Worm (Caenorhabditis elegans) whole organism, L4 larva: ENCODE measurements around the gene K06H7.8.

ENCODE experiments used
- T20F7.1 ChIP-seq: fragments of 200-800 bp; sonication (Bioruptor generic); optimal IDR thresholded peaks from 2 replicates; lab custom pipeline; 2018; ENCODE audit warnings: mild to moderate bottlenecking, missing genetic modification characterization, missing compliant biosample characterization
- T26A8.4 ChIP-seq: fragments of 200-800 bp; sonication (Bioruptor generic); IDR thresholded peaks from 2 replicates; pipeline ENCODE4 v1.3.6; 2022; ENCODE audit warnings: missing genetic modification characterization, missing compliant biosample characterization
- Y48G9A.11 ChIP-seq: fragments of 200-800 bp; sonication (Bioruptor generic); IDR thresholded peaks from 2 replicates; pipeline ENCODE4 v1.3.6; 2022; ENCODE audit warnings: missing genetic modification reagents, missing genetic modification characterization, missing compliant biosample characterization
- ZK337.2 ChIP-seq: fragments of 200-800 bp; sonication (Bioruptor generic); IDR thresholded peaks from 2 replicates; pipeline ENCODE4 v1.3.6; 2022; ENCODE audit warnings: missing genetic modification reagents, missing genetic modification characterization, missing compliant biosample characterization
- aly-2 ChIP-seq: sonication (generic microtip); optimal IDR thresholded peaks from 2 replicates; lab custom pipeline; 2018; ENCODE audit warnings: missing biosample characterization, missing genetic modification characterization
- ama-1 ChIP-seq: fragments of 150-350 bp; optimal IDR thresholded peaks from 2 replicates; lab custom pipeline; 2014; ENCODE audit warnings: inconsistent platforms, mixed read lengths
- arid-1 ChIP-seq: fragments of 200-800 bp; sonication (Bioruptor generic); conservative IDR thresholded peaks from 2 replicates; pipeline ENCODE4 v1.3.6; 2022; ENCODE audit warnings: missing genetic modification reagents, missing genetic modification characterization, missing compliant biosample characterization
- ceh-20 ChIP-seq: fragments of 200-800 bp; sonication (Bioruptor generic); IDR thresholded peaks from 2 replicates; pipeline ENCODE4 v1.3.6; 2022; ENCODE audit warnings: missing genetic modification reagents, missing genetic modification characterization, missing compliant biosample characterization
- ceh-62 ChIP-seq: sonication (generic microtip); optimal IDR thresholded peaks from 2 replicates; lab custom pipeline; 2017; ENCODE audit warnings: missing biosample characterization, missing genetic modification characterization
- ceh-82 ChIP-seq: sonication (generic microtip); optimal IDR thresholded peaks from 2 replicates; lab custom pipeline; 2017; ENCODE audit warnings: missing biosample characterization, missing genetic modification characterization
- ces-1 ChIP-seq: fragments of 150-350 bp; sonication (generic microtip); optimal IDR thresholded peaks from 4 replicates; lab custom pipeline; 2014; ENCODE audit warnings: missing biosample characterization, missing genetic modification reagents, missing genetic modification characterization
- ctbp-1 ChIP-seq: fragments of 200-800 bp; sonication (Bioruptor generic); IDR thresholded peaks from 2 replicates; pipeline ENCODE4 v1.3.6; 2022; ENCODE audit warnings: missing genetic modification reagents, missing genetic modification characterization, missing compliant biosample characterization
- daf-16 ChIP-seq, 3 experiments: sonication (generic microtip); optimal IDR thresholded peaks; 2 replicates each; lab custom pipeline; 2016 to 2017; ENCODE audit warnings: missing genetic modification characterization in 3 of 3, missing genetic modification reagents in 3 of 3, mild to moderate bottlenecking in 2 of 3, missing compliant biosample characterization in 2 of 3, missing biosample characterization in 1 of 3, moderate library complexity in 1 of 3
- daf-8 ChIP-seq: fragments of 200-800 bp; sonication (Bioruptor generic); IDR thresholded peaks from 2 replicates; pipeline ENCODE4 v1.3.6; 2022; ENCODE audit warnings: missing genetic modification characterization, missing compliant biosample characterization
- dmd-6 ChIP-seq: fragments of 200-800 bp; sonication (Bioruptor generic); IDR thresholded peaks from 2 replicates; pipeline ENCODE4 v1.3.6; 2022; ENCODE audit warnings: missing genetic modification reagents, missing genetic modification characterization, missing compliant biosample characterization
- dmd-9 ChIP-seq: fragments of 200-800 bp; sonication (Bioruptor generic); IDR thresholded peaks from 2 replicates; pipeline ENCODE4 v1.3.6; 2022; ENCODE audit warnings: missing genetic modification reagents, missing genetic modification characterization, missing compliant biosample characterization
- duxl-1 ChIP-seq: sonication (generic microtip); optimal IDR thresholded peaks from 2 replicates; lab custom pipeline; 2016; ENCODE audit warnings: mild to moderate bottlenecking, missing genetic modification characterization, moderate library complexity, missing compliant biosample characterization; ENCODE audit not compliant: poor library complexity
- hif-1 ChIP-seq, 2 experiments: sonication (generic microtip); optimal IDR thresholded peaks; 2 replicates each; lab custom pipeline; 2016 to 2017; ENCODE audit warnings: missing compliant biosample characterization in 2 of 2, missing genetic modification characterization in 2 of 2, missing genetic modification reagents in 2 of 2, missing genotype in 2 of 2, mild to moderate bottlenecking in 1 of 2
- hlh-11 ChIP-seq: fragments of 200-800 bp; sonication (Bioruptor generic); optimal IDR thresholded peaks from 2 replicates; lab custom pipeline; 2018; ENCODE audit warnings: mild to moderate bottlenecking, missing genetic modification characterization, missing compliant biosample characterization
- hlh-30 ChIP-seq: sonication (generic microtip); optimal IDR thresholded peaks from 2 replicates; lab custom pipeline; 2017; ENCODE audit warnings: antibody characterized with exemption, mild to moderate bottlenecking, missing genetic modification characterization, missing compliant biosample characterization; ENCODE audit not compliant: insufficient read depth
- jun-1 ChIP-seq: fragments of 150-350 bp; optimal IDR thresholded peaks from 2 replicates; lab custom pipeline; 2014; ENCODE audit warnings: missing biosample characterization, missing genetic modification reagents, missing genetic modification characterization
- lim-7 ChIP-seq: fragments of 200-800 bp; sonication (Bioruptor generic); IDR thresholded peaks from 2 replicates; pipeline ENCODE4 v1.3.6; 2022; ENCODE audit warnings: missing genetic modification characterization, missing compliant biosample characterization
- lin-39 ChIP-seq: fragments of 150-350 bp; optimal IDR thresholded peaks from 2 replicates; lab custom pipeline; 2014; ENCODE audit warnings: missing biosample characterization, missing genetic modification reagents, missing genetic modification characterization
- lir-3 ChIP-seq: sonication (generic microtip); optimal IDR thresholded peaks from 2 replicates; lab custom pipeline; 2016; ENCODE audit warnings: mild to moderate bottlenecking, missing genetic modification characterization, missing compliant biosample characterization
- madf-5 ChIP-seq, 2 experiments: fragments of 200-800 bp; sonication (Bioruptor generic); IDR thresholded peaks; 2 replicates each; pipeline ENCODE4 v1.3.6; 2022; ENCODE audit warnings: missing compliant biosample characterization in 2 of 2, missing genetic modification characterization in 2 of 2
- mdl-1 ChIP-seq, 2 experiments: fragments of 150-350 bp in 1 of 2; sonication (generic microtip) in 1 of 2; optimal IDR thresholded peaks; 2 replicates each; lab custom pipeline; 2014 to 2017; ENCODE audit warnings: missing biosample characterization in 2 of 2, missing genetic modification characterization in 2 of 2
- mep-1 ChIP-seq: fragments of 150-350 bp; sonication (generic microtip); optimal IDR thresholded peaks from 3 replicates; lab custom pipeline; 2014; ENCODE audit warnings: missing biosample characterization, missing genetic modification characterization
- mes-2 ChIP-seq: sonication (generic microtip); optimal IDR thresholded peaks from 2 replicates; lab custom pipeline; 2016; ENCODE audit warnings: missing genotype, mild to moderate bottlenecking, missing genetic modification characterization, missing compliant biosample characterization; ENCODE audit not compliant: poor library complexity, severe bottlenecking
- nhr-10 ChIP-seq: fragments of 150-350 bp; optimal IDR thresholded peaks from 2 replicates; lab custom pipeline; 2014; ENCODE audit warnings: missing biosample characterization, missing genetic modification characterization
- nhr-237 ChIP-seq: sonication (generic microtip); optimal IDR thresholded peaks from 2 replicates; lab custom pipeline; 2017; ENCODE audit warnings: missing biosample characterization, missing genetic modification characterization
- nhr-25 ChIP-seq: sonication (generic microtip); optimal IDR thresholded peaks from 2 replicates; lab custom pipeline; 2017; ENCODE audit warnings: missing genetic modification characterization, mild to moderate bottlenecking, missing compliant biosample characterization, antibody characterized with exemption, moderate library complexity, borderline replicate concordance; ENCODE audit not compliant: insufficient read depth
- nhr-28 ChIP-seq: fragments of 150-350 bp; optimal IDR thresholded peaks from 2 replicates; lab custom pipeline; 2014; ENCODE audit warnings: missing biosample characterization, missing genetic modification characterization
- pha-4 ChIP-seq, 2 experiments: fragments of 150-350 bp in 1 of 2; fragments of 200-800 bp in 1 of 2; sonication (Bioruptor generic) in 1 of 2; IDR thresholded peaks in 1 of 2; optimal IDR thresholded peaks in 1 of 2; 2 replicates each; pipeline versions ENCODE4 v1.3.6 to Lab custom; 2014 to 2022; ENCODE audit warnings: missing genetic modification characterization in 2 of 2, missing genetic modification reagents in 2 of 2, missing biosample characterization in 1 of 2, missing compliant biosample characterization in 1 of 2
- php-3 ChIP-seq: fragments of 200-800 bp; sonication (Bioruptor generic); IDR thresholded peaks from 2 replicates; pipeline ENCODE4 v1.3.6; 2022; ENCODE audit warnings: missing genetic modification reagents, missing genetic modification characterization, missing compliant biosample characterization
- rbr-2 ChIP-seq: sonication (generic microtip); optimal IDR thresholded peaks from 2 replicates; lab custom pipeline; 2016; ENCODE audit warnings: missing genotype, missing genetic modification characterization, missing compliant biosample characterization
- saeg-2 ChIP-seq: fragments of 200-800 bp; sonication (Bioruptor generic); IDR thresholded peaks from 2 replicates; pipeline ENCODE4 v1.3.6; 2022; ENCODE audit warnings: missing genetic modification reagents, missing genetic modification characterization, missing compliant biosample characterization
- skn-1 ChIP-seq: fragments of 150-350 bp; optimal IDR thresholded peaks from 2 replicates; lab custom pipeline; 2014; ENCODE audit warnings: missing biosample characterization, missing genetic modification characterization
- snpc-1.2 ChIP-seq: fragments of 200-800 bp; sonication (Bioruptor generic); IDR thresholded peaks from 2 replicates; pipeline ENCODE4 v1.3.6; 2022; ENCODE audit warnings: missing genetic modification reagents, missing genetic modification characterization, missing compliant biosample characterization
- snpc-4 ChIP-seq: fragments of 150-350 bp; optimal IDR thresholded peaks from 2 replicates; lab custom pipeline; 2014; ENCODE audit warnings: missing biosample characterization, missing genetic modification characterization
- spr-1 ChIP-seq: sonication (generic microtip); optimal IDR thresholded peaks from 2 replicates; lab custom pipeline; 2016; ENCODE audit warnings: mild to moderate bottlenecking, missing genetic modification characterization, missing compliant biosample characterization
- unc-130 ChIP-seq: sonication (generic microtip); optimal IDR thresholded peaks from 2 replicates; lab custom pipeline; 2016; ENCODE audit warnings: missing genetic modification reagents, missing genetic modification characterization, missing compliant biosample characterization
- vab-7 ChIP-seq: fragments of 200-800 bp; sonication (Bioruptor generic); IDR thresholded peaks from 2 replicates; pipeline ENCODE4 v1.3.6; 2022; ENCODE audit warnings: missing genetic modification reagents, missing genetic modification characterization, missing compliant biosample characterization
- zfp-3 ChIP-seq: fragments of 200-800 bp; sonication (Bioruptor generic); conservative IDR thresholded peaks from 2 replicates; pipeline ENCODE4 v1.3.6; 2022; ENCODE audit warnings: missing genetic modification reagents, missing genetic modification characterization, missing compliant biosample characterization

K06H7.8 gene

ce11 chrIII:8109459-8110057 lies 11.5 kb upstream of the K06H7.8 start (continued):
- TF ChIP-seq lir-3 (tag; lab: Kevin White, UChicago): peak; percentile 49
- peak; percentile 72 to 80; a peak in 2 of 4 replicates for TF ChIP-seq madf-5 (GFP tag; IDR thresholded peaks at IDR 0.05; lab: Robert Waterston, UW)
- peak in 1 of 2 experiments; percentile 31 for TF ChIP-seq hif-1 (tag; optimal IDR thresholded peaks at IDR 0.05; lab: Kevin White, UChicago)
- TF ChIP-seq jun-1 (tag; lab: Kevin White, UChicago): no peak
- TF ChIP-seq ceh-62 (tag; lab: Kevin White, UChicago): no peak
- peak; percentile 79 for TF ChIP-seq vab-7
- TF ChIP-seq ces-1 (GFP tag; lab: Kevin White, UChicago): no peak
- TF ChIP-seq mep-1 (tag; lab: Kevin White, UChicago): peak; percentile 82
- peak; percentile 64 for TF ChIP-seq unc-130
- peak; percentile 82 for TF ChIP-seq dmd-9
- no peak for TF ChIP-seq ama-1 (lab: Kevin White, UChicago)
- TF ChIP-seq lin-39 (tag; lab: Kevin White, UChicago): no peak
- 0 out of 2 replicates have a peak, but pooled peaks have one; percentile 40 for TF ChIP-seq zfp-3 (GFP tag; lab: Robert Waterston, UW)
- TF ChIP-seq snpc-4 (tag; lab: Kevin White, UChicago): no peak
- peak; percentile 26 for TF ChIP-seq T20F7.1 (GFP tag; lab: Kevin White, UChicago)
- TF ChIP-seq rbr-2: peak; percentile 72
- peak; percentile 87; the same call in 1 of the 2 replicates for TF ChIP-seq arid-1 (GFP tag; lab: Robert Waterston, UW)
- peak; percentile 85 for TF ChIP-seq ctbp-1 (GFP tag; lab: Robert Waterston, UW)
- TF ChIP-seq mes-2 (tag; lab: Kevin White, UChicago): peak; percentile 86
- no peak for TF ChIP-seq nhr-10 (tag; lab: Kevin White, UChicago)
- TF ChIP-seq skn-1 (tag; lab: Kevin White, UChicago): no peak
- TF ChIP-seq ceh-82 (tag; lab: Kevin White, UChicago): no peak
- TF ChIP-seq ceh-20 (GFP tag; lab: Robert Waterston, UW): peak; percentile 85
- peak; percentile 76 for TF ChIP-seq T26A8.4 (GFP tag; lab: Robert Waterston, UW)
- TF ChIP-seq snpc-1.2 (GFP tag; lab: Robert Waterston, UW): peak; percentile 69; the same call in 1 of the 2 replicates
- peak; percentile 51 for TF ChIP-seq spr-1 (tag; lab: Kevin White, UChicago)
- no peak for TF ChIP-seq nhr-237

ce11 chrIII:8108490-8108889 lies 10.5 kb upstream of the K06H7.8 start, which contains the start of gene C14B9.3:
C14B9.3 (plus strand) TSS chrIII:8108790.
- TF ChIP-seq duxl-1 (tag; lab: Kevin White, UChicago) (no peak), nhr-28 (tag; lab: Kevin White, UChicago) (no peak), aly-2 (no peak), mes-2 (tag; lab: Kevin White, UChicago) (no peak), hlh-11 (tag; lab: Kevin White, UChicago) (no peak)

DNA sequence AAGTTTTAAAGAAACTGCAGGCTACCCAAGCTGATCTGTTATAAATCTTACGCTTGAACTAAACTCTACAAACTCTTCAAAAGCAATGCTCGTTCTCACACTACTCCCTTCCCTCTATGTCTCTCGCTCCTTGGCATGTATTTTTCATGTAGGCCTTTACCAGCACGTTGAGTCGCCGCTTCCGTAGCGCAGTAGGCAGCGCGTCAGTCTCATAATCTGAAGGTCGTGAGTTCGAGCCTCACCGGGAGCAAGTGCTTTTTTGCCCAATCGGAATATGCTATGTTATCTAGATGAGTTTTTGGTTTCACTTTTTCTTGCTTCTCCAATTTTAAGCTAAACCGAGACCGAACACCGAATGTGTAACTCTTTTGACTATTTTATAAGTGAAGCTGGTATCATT lies 8.5 kb upstream of the K06H7.8 start:
- peak; percentile 68; the same call in 1 of the 2 replicates for TF ChIP-seq dmd-9
- TF ChIP-seq php-3 (GFP tag; lab: Robert Waterston, UW): no peak
- TF ChIP-seq T20F7.1 (GFP tag; lab: Kevin White, UChicago): peak; percentile 23
- 0 out of 2 replicates have a peak, but pooled peaks have one; percentile 43 for TF ChIP-seq saeg-2
- no peak for TF ChIP-seq skn-1 (tag; lab: Kevin White, UChicago)
- TF ChIP-seq hif-1 (tag; optimal IDR thresholded peaks at IDR 0.05; lab: Kevin White, UChicago): peak in 1 of 2 experiments; percentile 9
- TF ChIP-seq nhr-25 (tag; lab: Kevin White, UChicago): no peak
- no peak for TF ChIP-seq daf-16 (GFP tag; optimal IDR thresholded peaks at IDR 0.05; lab: Kevin White, UChicago)
- TF ChIP-seq daf-16 (tag; optimal IDR thresholded peaks at IDR 0.05; lab: Kevin White, UChicago): peak; percentile 38
- peak; percentile 22; the same call in 1 of the 2 replicates for TF ChIP-seq dmd-6
- TF ChIP-seq hlh-30 (tag; lab: Kevin White, UChicago): peak; percentile 18
- peak; percentile 72 for TF ChIP-seq lim-7 (GFP tag; lab: Robert Waterston, UW)
- TF ChIP-seq rbr-2: peak; percentile 41
- peak in 1 of 2 experiments; percentile 24 for TF ChIP-seq mdl-1 (tag; optimal IDR thresholded peaks at IDR 0.05; lab: Kevin White, UChicago)
- TF ChIP-seq daf-8 (GFP tag; lab: Robert Waterston, UW): no peak
- peak; percentile 54; the same call in 1 of the 2 replicates for TF ChIP-seq arid-1 (GFP tag; lab: Robert Waterston, UW)
- peak; percentile 32; the same call in 1 of the 2 replicates for TF ChIP-seq ZK337.2 (GFP tag; lab: Robert Waterston, UW)
- TF ChIP-seq ceh-20 (GFP tag; lab: Robert Waterston, UW): peak; percentile 55; the same call in 1 of the 2 replicates
- peak; percentile 15 for TF ChIP-seq mep-1 (tag; lab: Kevin White, UChicago)
- TF ChIP-seq pha-4 (GFP tag; IDR thresholded peaks at IDR 0.05; lab: Robert Waterston, UW): peak; percentile 42; the same call in 1 of the 2 replicates
- no peak for TF ChIP-seq pha-4 (tag; optimal IDR thresholded peaks at IDR 0.05; lab: Kevin White, UChicago)
- peak; percentile 64; the same call in 1 of the 2 replicates for TF ChIP-seq Y48G9A.11 (GFP tag; lab: Robert Waterston, UW)
- TF ChIP-seq ctbp-1 (GFP tag; lab: Robert Waterston, UW): peak; percentile 64
